Fruit fly (Drosophila melanogaster): ENCODE data around the gene Taf11.

dm6 chr2L:9753357-9753756 lies 9.7 kb downstream of the Taf11 start:
- TF ChIP-seq CG5204 (GFP tag; optimal IDR thresholded peaks at IDR 0.05) (no peak), ovo (GFP tag; optimal IDR thresholded peaks at IDR 0.05) (no peak), Mnt (GFP tag; optimal IDR thresholded peaks at IDR 0.05) (no peak), CG1620 (GFP tag; optimal IDR thresholded peaks at IDR 0.05) (no peak), kay (GFP tag; ENCODE audit: borderline replicate concordance) (no peak), CG14711 (tag; optimal IDR thresholded peaks at IDR 0.05) (no peak), tj (GFP tag; optimal IDR thresholded peaks at IDR 0.05) (no peak), CG12768 (GFP tag; optimal IDR thresholded peaks at IDR 0.05) (no peak), CG11617 (GFP tag; optimal IDR thresholded peaks at IDR 0.05) (no peak), pad (GFP tag; optimal IDR thresholded peaks at IDR 0.05) (no peak)
